Worm (Caenorhabditis elegans) whole organism, L2 larva: ENCODE results near the gene W03F8.4.
"Not testable (repeated sequence)": the region's sequence is repeated elsewhere in the genome, so short reads cannot be mapped to it uniquely, and the experiment has no call there.

Experiments used
- C34F6.9 ChIP-seq: fragments of 150-350 bp; optimal IDR thresholded peaks from 2 replicates; lab custom pipeline; 2014; ENCODE audit warnings: missing biosample characterization, missing genetic modification characterization
- R02D3.7 ChIP-seq: fragments of 150-350 bp; optimal IDR thresholded peaks from 2 replicates; lab custom pipeline; 2014; ENCODE audit warnings: missing biosample characterization, missing genetic modification characterization
- Y55F3AM.14 ChIP-seq: fragments of 200-800 bp; sonication (Bioruptor generic); optimal IDR thresholded peaks from 2 replicates; lab custom pipeline; 2018; ENCODE audit warnings: mild to moderate bottlenecking, missing genetic modification characterization, missing compliant biosample characterization
- ZK546.5 ChIP-seq: sonication (generic microtip); optimal IDR thresholded peaks from 2 replicates; lab custom pipeline; 2017; ENCODE audit warnings: missing biosample characterization, missing genetic modification characterization
- alr-1 ChIP-seq: fragments of 150-350 bp; optimal IDR thresholded peaks from 2 replicates; lab custom pipeline; 2014; ENCODE audit warnings: missing biosample characterization, missing genetic modification characterization
- ama-1 ChIP-seq: fragments of 150-350 bp; optimal IDR thresholded peaks from 2 replicates; lab custom pipeline; 2018; ENCODE audit warnings: inconsistent platforms
- ceh-82 ChIP-seq: fragments of 150-350 bp; optimal IDR thresholded peaks from 2 replicates; lab custom pipeline; 2014; ENCODE audit warnings: missing biosample characterization, missing genetic modification characterization
- crh-2 ChIP-seq: sonication (generic microtip); optimal IDR thresholded peaks from 2 replicates; lab custom pipeline; 2017; ENCODE audit warnings: missing biosample characterization, missing genetic modification characterization
- dmd-4 ChIP-seq: sonication (generic microtip); optimal IDR thresholded peaks from 2 replicates; lab custom pipeline; 2017; ENCODE audit warnings: missing biosample characterization, missing genetic modification characterization
- elt-1 ChIP-seq: fragments of 150-350 bp; optimal IDR thresholded peaks from 2 replicates; lab custom pipeline; 2014; ENCODE audit warnings: missing biosample characterization, missing genetic modification characterization
- elt-3 ChIP-seq: sonication (generic microtip); optimal IDR thresholded peaks from 2 replicates; lab custom pipeline; 2017; ENCODE audit warnings: missing biosample characterization, missing genetic modification characterization
- fos-1 ChIP-seq: fragments of 150-350 bp; optimal IDR thresholded peaks from 2 replicates; lab custom pipeline; 2014; ENCODE audit warnings: missing biosample characterization, missing genetic modification characterization
- gmeb-1 ChIP-seq: fragments of 150-350 bp; optimal IDR thresholded peaks from 2 replicates; lab custom pipeline; 2014; ENCODE audit warnings: missing biosample characterization, missing genetic modification characterization
- lin-11 ChIP-seq: fragments of 150-350 bp; sonication (generic microtip); optimal IDR thresholded peaks from 2 replicates; lab custom pipeline; 2014; ENCODE audit warnings: missing biosample characterization, missing genetic modification characterization, inconsistent platforms, mixed read lengths
- lin-13 ChIP-seq: fragments of 150-350 bp; optimal IDR thresholded peaks from 2 replicates; lab custom pipeline; 2014; ENCODE audit warnings: missing biosample characterization, missing genetic modification reagents, missing genetic modification characterization
- lin-39 ChIP-seq: fragments of 150-350 bp; optimal IDR thresholded peaks from 2 replicates; lab custom pipeline; 2014; ENCODE audit warnings: missing biosample characterization, missing genetic modification reagents, missing genetic modification characterization
- lsy-2 ChIP-seq, 2 experiments: fragments of 150-350 bp in 1 of 2; sonication (generic microtip) in 1 of 2; optimal IDR thresholded peaks; 2 replicates each; lab custom pipeline; 2014 to 2017; ENCODE audit warnings: missing biosample characterization in 2 of 2, missing genetic modification characterization in 2 of 2
- mdl-1 ChIP-seq, 2 experiments: fragments of 150-350 bp in 1 of 2; sonication (generic microtip) in 1 of 2; optimal IDR thresholded peaks; 2 replicates each; lab custom pipeline; 2017; ENCODE audit warnings: missing biosample characterization in 2 of 2, missing genetic modification characterization in 2 of 2
- nhr-11 ChIP-seq: fragments of 150-350 bp; optimal IDR thresholded peaks from 2 replicates; lab custom pipeline; 2014; ENCODE audit warnings: missing biosample characterization, missing genetic modification characterization
- nhr-129 ChIP-seq: fragments of 150-350 bp; optimal IDR thresholded peaks from 2 replicates; lab custom pipeline; 2014; ENCODE audit warnings: missing biosample characterization, missing genetic modification characterization
- nhr-23 ChIP-seq: fragments of 150-350 bp; optimal IDR thresholded peaks from 2 replicates; lab custom pipeline; 2014; ENCODE audit warnings: missing biosample characterization, missing genetic modification reagents, missing genetic modification characterization
- nhr-237 ChIP-seq: fragments of 150-350 bp; optimal IDR thresholded peaks from 2 replicates; lab custom pipeline; 2014; ENCODE audit warnings: missing biosample characterization, missing genetic modification characterization
- nhr-25 ChIP-seq: fragments of 150-350 bp; sonication (generic microtip); optimal IDR thresholded peaks from 3 replicates; lab custom pipeline; 2014; ENCODE audit warnings: missing biosample characterization, missing genetic modification characterization
- nhr-77 ChIP-seq: fragments of 150-350 bp; optimal IDR thresholded peaks from 2 replicates; lab custom pipeline; 2014; ENCODE audit warnings: missing biosample characterization, missing genetic modification characterization
- peb-1 ChIP-seq: fragments of 150-350 bp; optimal IDR thresholded peaks from 2 replicates; lab custom pipeline; 2014; ENCODE audit warnings: missing biosample characterization, missing genetic modification characterization
- skn-1 ChIP-seq: sonication (generic microtip); optimal IDR thresholded peaks from 2 replicates; lab custom pipeline; 2017; ENCODE audit warnings: missing biosample characterization, missing genetic modification characterization
- sma-3 ChIP-seq: sonication (generic microtip); optimal IDR thresholded peaks from 2 replicates; lab custom pipeline; 2016; ENCODE audit warnings: missing genetic modification reagents, missing genetic modification characterization, missing compliant biosample characterization
- sma-9 ChIP-seq, 2 experiments: fragments of 150-350 bp in 1 of 2; sonication (generic microtip) in 1 of 2; optimal IDR thresholded peaks; 2 replicates each; lab custom pipeline; 2014 to 2016; ENCODE audit warnings: missing genetic modification characterization in 2 of 2, mild to moderate bottlenecking in 1 of 2, missing biosample characterization in 1 of 2, missing compliant biosample characterization in 1 of 2, missing genetic modification reagents in 1 of 2, moderate library complexity in 1 of 2
- unc-39 ChIP-seq: fragments of 150-350 bp; optimal IDR thresholded peaks from 2 replicates; lab custom pipeline; 2014; ENCODE audit warnings: missing biosample characterization, missing genetic modification characterization
- unc-55 ChIP-seq: fragments of 150-350 bp; sonication (generic microtip); optimal IDR thresholded peaks from 3 replicates; lab custom pipeline; 2014; ENCODE audit warnings: missing biosample characterization, missing genetic modification reagents, missing genetic modification characterization
- ztf-1 ChIP-seq: fragments of 200-800 bp; sonication (Bioruptor generic); conservative IDR thresholded peaks from 2 replicates; pipeline ENCODE4 v1.3.6; 2022; ENCODE audit warnings: missing genetic modification characterization, missing compliant biosample characterization
- ztf-4 ChIP-seq: fragments of 150-350 bp; optimal IDR thresholded peaks from 2 replicates; lab custom pipeline; 2014; ENCODE audit warnings: missing biosample characterization, missing genetic modification characterization

The W03F8.4 gene

DNA sequence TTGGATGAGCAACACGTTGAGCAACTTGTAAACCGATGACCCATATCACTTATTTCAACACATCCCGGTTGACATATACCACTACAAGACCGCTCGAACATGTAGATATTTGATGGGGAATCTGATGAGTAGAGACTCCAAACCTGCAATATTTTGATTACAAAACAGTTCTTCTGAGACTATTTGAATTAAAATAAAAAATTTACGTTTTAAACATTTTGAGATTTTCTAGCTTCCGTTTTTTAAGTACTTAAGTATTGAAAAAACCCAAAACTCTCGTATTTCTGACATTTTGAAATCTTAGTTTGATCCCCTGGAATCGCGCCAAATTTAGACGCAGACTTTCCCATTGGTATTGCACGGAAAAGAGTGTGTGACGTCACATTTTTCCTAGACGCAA is 26.7 kb upstream of the W03F8.4 start, which contains the start of gene C24D10.49:
TSS of gene C24D10.49 (minus strand) at position 101 of the 400 bp plus-strand sequence.
- TF ChIP-seq Y55F3AM.14 (no peak), ceh-82 (tag; lab: Kevin White, UChicago) (no peak), peb-1 (no peak), lin-11 (tag; lab: Kevin White, UChicago) (no peak), sma-9 (GFP tag; optimal IDR thresholded peaks at IDR 0.05; lab: Kevin White, UChicago) (no peak), sma-9 (tag; optimal IDR thresholded peaks at IDR 0.05; lab: Kevin White, UChicago) (no peak), ztf-1 (GFP tag; lab: Robert Waterston, UW) (no peak)

DNA sequence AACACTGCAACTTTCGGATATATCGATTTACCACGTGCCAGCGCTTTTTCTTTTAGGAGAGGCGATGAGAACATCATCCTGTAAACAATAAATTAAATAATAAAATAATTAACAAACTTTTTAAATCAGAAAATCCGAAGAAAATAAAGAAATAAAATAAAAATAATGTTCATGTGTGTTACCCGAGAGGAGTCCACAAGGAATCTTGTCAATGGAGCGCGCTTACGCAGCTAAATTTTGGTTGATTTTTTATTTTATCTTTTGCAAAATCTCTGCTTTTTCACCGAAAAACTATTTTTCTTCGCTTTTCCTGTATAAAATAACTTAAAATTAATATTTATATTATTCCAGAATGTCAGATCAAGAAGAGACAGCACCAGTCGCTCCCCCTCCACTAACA is 23.8 kb upstream of the W03F8.4 start, which contains the start of the genes C24D10.6 and C24D10.4:
TSS of gene C24D10.6 (minus strand) at position 78 of the 400 bp plus-strand sequence.
TSS of gene C24D10.4 (plus strand) at position 352 of the 400 bp plus-strand sequence.
- TF ChIP-seq elt-3 (tag; lab: Kevin White, UChicago) (no peak), ama-1 (lab: Kevin White, UChicago) (no peak), sma-3 (GFP tag; lab: Kevin White, UChicago) (peak; percentile 34), lsy-2 (tag; optimal IDR thresholded peaks at IDR 0.05; lab: Kevin White, UChicago) (peak; percentile 26 to 80), gmeb-1 (tag; lab: Kevin White, UChicago) (peak; percentile 72), lin-13 (GFP tag; lab: Kevin White, UChicago) (peak; percentile 36), fos-1 (tag; lab: Kevin White, UChicago) (no peak), nhr-129 (tag; lab: Kevin White, UChicago) (no peak), unc-55 (GFP tag; lab: Kevin White, UChicago) (peak; percentile 78), crh-2 (tag; lab: Kevin White, UChicago) (peak; percentile 30), skn-1 (no peak), C34F6.9 (tag; lab: Kevin White, UChicago) (peak; percentile 75), sma-9 (GFP tag; optimal IDR thresholded peaks at IDR 0.05; lab: Kevin White, UChicago) (peak; percentile 21), sma-9 (tag; optimal IDR thresholded peaks at IDR 0.05; lab: Kevin White, UChicago) (no peak)

DNA sequence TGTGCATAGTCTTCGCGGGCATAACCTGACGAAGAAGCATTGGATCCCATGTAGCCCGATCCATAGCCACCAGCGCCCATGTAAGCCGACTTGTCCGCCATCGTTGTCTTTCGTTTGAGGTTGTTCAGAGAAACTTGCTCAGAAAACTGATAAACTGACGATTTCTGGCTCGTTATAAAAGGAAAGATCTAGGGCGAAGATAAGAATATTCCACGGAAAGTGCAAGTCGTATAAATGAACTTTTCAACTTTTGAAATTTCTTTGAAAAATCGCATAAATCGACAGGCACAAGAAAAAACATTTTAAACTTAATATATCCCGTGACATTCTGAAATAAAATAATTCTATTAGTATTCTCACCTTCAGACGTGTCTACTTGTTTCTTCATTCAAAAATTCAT is 21.0 kb upstream of the W03F8.4 start, which contains the start of the genes nspd-3 and C24D10.2:
TSS of gene nspd-3 (minus strand) at position 101 of the 400 bp plus-strand sequence.
TSS of gene C24D10.2 (plus strand) at position 399 of the 400 bp plus-strand sequence.
- not testable (repeated sequence) for TF ChIP-seq ztf-4, ZK546.5, nhr-237

DNA sequence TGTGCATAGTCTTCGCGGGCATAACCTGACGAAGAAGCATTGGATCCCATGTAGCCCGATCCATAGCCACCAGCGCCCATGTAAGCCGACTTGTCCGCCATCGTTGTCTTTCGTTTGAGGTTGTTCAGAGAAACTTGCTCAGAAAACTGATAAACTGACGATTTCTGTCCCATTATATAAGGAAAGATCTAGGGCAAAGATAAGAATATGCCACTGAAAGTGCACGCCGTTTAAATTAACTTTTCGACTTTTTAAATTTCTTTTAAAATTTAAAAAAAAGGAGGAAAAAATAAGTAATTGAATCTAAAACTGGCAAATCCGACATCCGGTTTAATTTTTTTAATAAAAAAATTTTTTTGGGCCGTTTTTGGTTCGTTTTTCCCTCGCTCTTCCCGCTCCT is 18.3 kb upstream of the W03F8.4 start, which contains the start of gene nspd-6:
TSS of gene nspd-6 (minus strand) at position 101 of the 400 bp plus-strand sequence.
- TF ChIP-seq dmd-4 (tag; lab: Kevin White, UChicago); mdl-1 (tag; optimal IDR thresholded peaks at IDR 0.05; lab: Kevin White, UChicago); sma-9 (GFP tag; optimal IDR thresholded peaks at IDR 0.05; lab: Kevin White, UChicago); sma-9 (tag; optimal IDR thresholded peaks at IDR 0.05; lab: Kevin White, UChicago): not testable (repeated sequence)

DNA sequence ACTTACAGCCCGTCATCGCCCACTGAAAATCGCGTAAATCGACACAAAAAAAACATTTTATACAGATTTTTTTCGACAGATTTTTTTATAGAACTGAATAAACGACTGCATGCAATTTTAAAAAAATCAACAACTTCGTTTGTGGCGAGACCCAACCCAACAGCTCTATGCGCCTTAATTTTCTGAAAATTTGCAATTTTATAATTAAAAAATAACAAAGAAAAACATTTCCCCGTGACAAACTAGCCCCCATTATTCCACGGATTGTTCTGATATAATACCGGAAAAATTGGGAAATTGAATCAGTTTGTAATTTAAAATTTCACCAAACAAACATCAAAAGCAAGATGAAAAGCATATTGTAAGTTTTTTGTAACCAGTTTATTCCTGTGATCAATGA is 17.9 kb upstream of the W03F8.4 start, which contains the start of gene ptp-5.1:
TSS of gene ptp-5.1 (plus strand) at position 301 of the 400 bp plus-strand sequence.
- TF ChIP-seq nhr-23 (no peak), nhr-25 (no peak), ceh-82 (tag; lab: Kevin White, UChicago) (no peak), nhr-77 (tag; lab: Kevin White, UChicago) (no peak), ZK546.5 (no peak), unc-55 (GFP tag; lab: Kevin White, UChicago) (no peak), unc-39 (tag; lab: Kevin White, UChicago) (no peak), lin-39 (tag; lab: Kevin White, UChicago) (no peak), elt-3 (tag; lab: Kevin White, UChicago) (no peak), R02D3.7 (tag; lab: Kevin White, UChicago) (no peak), nhr-11 (tag; lab: Kevin White, UChicago) (no peak), dmd-4 (tag; lab: Kevin White, UChicago) (no peak), elt-1 (no peak), peb-1 (no peak), sma-9 (GFP tag; optimal IDR thresholded peaks at IDR 0.05; lab: Kevin White, UChicago) (no peak), sma-9 (tag; optimal IDR thresholded peaks at IDR 0.05; lab: Kevin White, UChicago) (no peak), alr-1 (tag; lab: Kevin White, UChicago) (no peak)
